Worm (Caenorhabditis elegans): ENCODE results near the gene M01H9.10.

DNA sequence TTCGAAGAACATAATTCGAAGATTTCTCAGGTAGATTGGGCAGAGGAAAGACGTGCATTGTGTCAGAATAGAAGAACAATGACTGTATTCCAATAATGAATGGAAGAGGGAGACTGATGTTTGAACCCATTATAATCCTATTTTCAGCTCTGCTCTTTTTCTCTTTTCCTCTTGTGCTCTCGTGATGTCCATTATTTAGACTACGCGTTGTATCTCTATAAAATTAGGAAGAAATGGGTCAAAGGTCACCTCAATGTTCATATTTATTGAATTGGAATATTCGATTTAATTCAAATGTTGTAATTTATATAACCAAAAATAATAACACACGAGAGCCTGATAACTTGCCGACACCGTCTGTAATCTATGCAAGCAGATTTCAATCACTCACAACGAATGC is 40.7 kb downstream of the M01H9.10 start, which contains the start of gene fbxb-74:
- TF ChIP-seq W03F9.2 (tag; optimal IDR thresholded peaks at IDR 0.05) (no peak), dao-5 (tag; optimal IDR thresholded peaks at IDR 0.05) (no peak)

Data from whole organism, L4/young adult.